Fruit fly (Drosophila melanogaster) whole organism, pupa: ENCODE results near the gene Pex10.

Experiments
- CG10348 ChIP-seq: fragments of 200-800 bp; sonication (Bioruptor generic); IDR thresholded peaks from 2 replicates; pipeline ENCODE4 v1.3.6; 2022; ENCODE audit warnings: missing biosample characterization, missing genetic modification characterization
- CG14655 ChIP-seq: fragments of 200-800 bp; sonication (Bioruptor generic); optimal IDR thresholded peaks from 3 replicates; lab custom pipeline; 2017; ENCODE audit warnings: mild to moderate bottlenecking, missing biosample characterization, missing genetic modification reagents, missing genetic modification characterization
- CG8301 ChIP-seq: fragments of 200-800 bp; sonication (Bioruptor generic); optimal IDR thresholded peaks from 2 replicates; lab custom pipeline; 2018; ENCODE audit warnings: missing biosample characterization, mild to moderate bottlenecking, missing genetic modification characterization
- Ets98B ChIP-seq: fragments of 200-800 bp; sonication (Bioruptor generic); IDR thresholded peaks from 2 replicates; pipeline ENCODE4 v1.3.6; 2022; ENCODE audit warnings: missing biosample characterization, missing genetic modification characterization
- fd96Ca ChIP-seq: fragments of 200-800 bp; sonication (Bioruptor generic); IDR thresholded peaks from 3 replicates; pipeline ENCODE4 v1.3.6; 2022; ENCODE audit warnings: missing biosample characterization, missing genetic modification characterization

DNA sequence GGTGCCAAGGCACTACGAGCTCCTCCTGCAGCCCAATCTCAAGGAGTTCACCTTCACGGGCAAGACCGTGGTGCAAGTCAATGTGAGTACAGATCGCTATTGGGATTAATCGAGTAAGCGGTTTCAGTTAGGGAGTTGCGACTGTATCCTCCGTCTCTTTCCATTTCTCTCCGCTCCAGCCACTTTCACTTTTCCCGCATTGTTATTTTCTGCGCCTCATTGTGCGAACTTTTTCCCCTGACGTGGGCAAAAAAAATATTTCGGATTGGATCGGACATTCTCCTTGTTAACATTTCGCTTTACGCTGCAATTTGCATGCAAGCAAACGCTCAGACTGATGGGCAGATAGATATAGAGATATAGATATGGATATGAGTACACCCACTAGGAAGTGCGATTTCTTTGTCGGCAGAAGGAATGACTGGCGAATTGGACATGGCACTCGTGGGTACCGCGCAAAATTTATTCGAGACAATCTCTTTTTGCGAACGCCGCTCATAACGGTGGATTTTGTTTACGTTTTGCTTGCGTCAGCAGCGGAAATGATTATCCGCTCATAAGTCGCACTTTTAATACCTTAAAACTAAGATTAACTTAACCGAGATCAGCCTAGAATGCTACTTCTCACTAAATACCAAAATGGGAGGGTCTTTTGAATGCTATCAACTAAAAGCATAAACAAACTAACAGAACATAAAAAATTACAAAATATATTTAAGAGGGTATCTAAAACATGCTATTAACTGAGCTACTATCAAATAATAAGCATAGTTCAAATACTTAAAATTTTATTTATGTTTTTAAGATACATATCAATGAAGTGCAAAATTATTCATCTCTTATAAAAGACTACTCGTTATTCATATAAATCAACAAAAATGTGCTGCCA is 39.1 kb upstream of the Pex10 start:
- TF ChIP-seq CG8301 (no peak), CG10348 (GFP tag; lab: Robert Waterston, UW) (no peak), CG14655 (no peak), Ets98B (GFP tag; lab: Robert Waterston, UW) (no peak), fd96Ca (GFP tag; lab: Robert Waterston, UW) (no peak)
